Worm (Caenorhabditis elegans) whole organism, mixed stage, embryonic: ENCODE data around the gene Y37D8A.26.

Experiments
- M03D4.4 ChIP-seq: sonication (generic microtip); optimal IDR thresholded peaks from 2 replicates; lab custom pipeline; 2017; ENCODE audit warnings: mild to moderate bottlenecking, missing genetic modification characterization, missing compliant biosample characterization
- lin-32 ChIP-seq: fragments of 200-800 bp; sonication (Bioruptor generic); optimal IDR thresholded peaks from 2 replicates; lab custom pipeline; 2018; ENCODE audit warnings: mild to moderate bottlenecking, missing genetic modification characterization, missing compliant biosample characterization
- nhr-76 ChIP-seq: sonication (generic microtip); optimal IDR thresholded peaks from 2 replicates; lab custom pipeline; 2017; ENCODE audit warnings: missing biosample characterization, missing genetic modification characterization

DNA sequence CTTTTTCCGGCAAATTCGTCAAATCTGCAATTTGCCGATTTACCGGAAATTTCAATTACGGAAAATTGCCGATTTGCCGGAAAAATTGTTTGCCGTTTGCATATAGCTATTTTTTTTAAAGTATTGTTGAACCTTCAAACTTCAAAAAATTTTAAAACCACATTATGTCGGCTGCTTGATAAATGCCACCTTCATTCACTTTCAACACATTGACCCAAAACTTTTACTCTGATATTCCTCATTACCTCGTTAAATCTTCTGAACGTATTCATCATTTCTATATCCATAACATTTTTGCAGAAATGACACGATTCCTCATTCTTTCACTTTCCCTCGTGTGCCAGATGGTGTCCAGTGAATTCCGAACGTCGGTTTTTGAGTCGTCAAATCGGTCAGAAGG is 27.5 kb downstream of the Y37D8A.26 start, which contains the start of gene Y37D8A.3:
- TF ChIP-seq M03D4.4 (tag; lab: Kevin White, UChicago) = no peak
- no peak for TF ChIP-seq nhr-76 (tag; lab: Kevin White, UChicago)
- no peak for TF ChIP-seq lin-32
